Worm (Caenorhabditis elegans): ENCODE measurements around the gene sre-21.

Gene sre-21

ce11 chrV:17777127-17777526 is 4.1 kb upstream of the sre-21 start, which contains the start of gene ddo-1:
ddo-1 (minus strand) TSS chrV:17777227.
- TF ChIP-seq F13C5.2 (tag; optimal IDR thresholded peaks at IDR 0.05): no peak
- no peak for TF ChIP-seq hmbx-1 (tag; optimal IDR thresholded peaks at IDR 0.05)
- TF ChIP-seq hnd-1 (tag; optimal IDR thresholded peaks at IDR 0.05): no peak
- TF ChIP-seq tbx-11 (GFP tag; IDR thresholded peaks at IDR 0.05): no peak

- no peak for TF ChIP-seq hnd-1 (tag; optimal IDR thresholded peaks at IDR 0.05)
- TF ChIP-seq ceh-36 (tag; optimal IDR thresholded peaks at IDR 0.05): no peak
- no peak for TF ChIP-seq hmg-4 (GFP tag; optimal IDR thresholded peaks at IDR 0.05)
- TF ChIP-seq F13C5.2 (tag; optimal IDR thresholded peaks at IDR 0.05): no peak
- no peak for TF ChIP-seq hmbx-1 (tag; optimal IDR thresholded peaks at IDR 0.05)
- TF ChIP-seq ama-1 (optimal IDR thresholded peaks at IDR 0.05): no peak
- TF ChIP-seq sea-1 (GFP tag; conservative IDR thresholded peaks at IDR 0.05): no peak
- TF ChIP-seq scrt-1 (GFP tag; IDR thresholded peaks at IDR 0.05): no peak
- TF ChIP-seq flt-1 (GFP tag; IDR thresholded peaks at IDR 0.05): no peak
- no peak for TF ChIP-seq ets-7 (tag; optimal IDR thresholded peaks at IDR 0.05)
- no peak for TF ChIP-seq tbx-37 (GFP tag; conservative IDR thresholded peaks at IDR 0.05)
- TF ChIP-seq pes-1 (GFP tag; IDR thresholded peaks at IDR 0.05): no peak
- no peak for TF ChIP-seq tbx-11 (GFP tag; IDR thresholded peaks at IDR 0.05)
- TF ChIP-seq aly-1 (tag; optimal IDR thresholded peaks at IDR 0.05): no peak
- no peak for TF ChIP-seq B0310.2 (tag; optimal IDR thresholded peaks at IDR 0.05)
These were observed 5.2 kb downstream of the sre-21 start for ce11 chrV:17767768-17768167.

- TF ChIP-seq ceh-13 (GFP tag; optimal IDR thresholded peaks at IDR 0.05): no peak
- no peak for TF ChIP-seq hmbx-1 (tag; optimal IDR thresholded peaks at IDR 0.05)
- no peak for TF ChIP-seq tbx-11 (GFP tag; IDR thresholded peaks at IDR 0.05)
- TF ChIP-seq tra-4 (tag; optimal IDR thresholded peaks at IDR 0.05): no peak
- no peak for TF ChIP-seq F13C5.2 (tag; optimal IDR thresholded peaks at IDR 0.05)
- no peak for TF ChIP-seq ets-7 (tag; optimal IDR thresholded peaks at IDR 0.05)
- no peak for TF ChIP-seq pes-1 (GFP tag; IDR thresholded peaks at IDR 0.05)
- no peak for TF ChIP-seq hmg-4 (GFP tag; optimal IDR thresholded peaks at IDR 0.05)
- TF ChIP-seq tbx-37 (GFP tag; conservative IDR thresholded peaks at IDR 0.05): no peak
- TF ChIP-seq scrt-1 (GFP tag; IDR thresholded peaks at IDR 0.05): no peak
- no peak for TF ChIP-seq ceh-36 (tag; optimal IDR thresholded peaks at IDR 0.05)
- TF ChIP-seq B0310.2 (tag; optimal IDR thresholded peaks at IDR 0.05): no peak
- TF ChIP-seq flt-1 (GFP tag; IDR thresholded peaks at IDR 0.05): no peak
These were observed 5.8 kb downstream of the sre-21 start, which contains the start of gene srh-284 for ce11 chrV:17767249-17767648. srh-284 (plus strand) TSS chrV:17767549.

ce11 chrV:17765077-17765476 is 7.9 kb downstream of the sre-21 start, which contains the start of the genes C47A10.16 and srh-283:
C47A10.16 (minus strand) TSS chrV:17765177.
srh-283 (plus strand) TSS chrV:17765348.
- TF ChIP-seq flt-1 (GFP tag; IDR thresholded peaks at IDR 0.05) (no peak), sea-1 (GFP tag; conservative IDR thresholded peaks at IDR 0.05) (no peak), aly-1 (tag; optimal IDR thresholded peaks at IDR 0.05) (no peak), ceh-36 (tag; optimal IDR thresholded peaks at IDR 0.05) (no peak), hmg-4 (GFP tag; optimal IDR thresholded peaks at IDR 0.05) (no peak), hnd-1 (tag; optimal IDR thresholded peaks at IDR 0.05) (no peak), hmbx-1 (tag; optimal IDR thresholded peaks at IDR 0.05) (no peak), ceh-13 (GFP tag; optimal IDR thresholded peaks at IDR 0.05) (no peak), tra-4 (tag; optimal IDR thresholded peaks at IDR 0.05) (no peak)

- no peak for TF ChIP-seq B0310.2 (tag; optimal IDR thresholded peaks at IDR 0.05)
- no peak for TF ChIP-seq hmg-4 (GFP tag; optimal IDR thresholded peaks at IDR 0.05)
- TF ChIP-seq ets-7 (tag; optimal IDR thresholded peaks at IDR 0.05): no peak
- no peak for TF ChIP-seq pes-1 (GFP tag; IDR thresholded peaks at IDR 0.05)
- no peak for TF ChIP-seq tra-4 (tag; optimal IDR thresholded peaks at IDR 0.05)
- TF ChIP-seq flt-1 (GFP tag; IDR thresholded peaks at IDR 0.05): no peak
- TF ChIP-seq ceh-36 (tag; optimal IDR thresholded peaks at IDR 0.05): no peak
- TF ChIP-seq ceh-13 (GFP tag; optimal IDR thresholded peaks at IDR 0.05): no peak
- no peak for TF ChIP-seq sea-1 (GFP tag; conservative IDR thresholded peaks at IDR 0.05)
These were observed 17.4 kb downstream of the sre-21 start, which contains the start of gene pgp-9 for ce11 chrV:17755592-17755991. pgp-9 (plus strand) TSS chrV:17755892.

ce11 chrV:17754999-17755398 is 18.0 kb downstream of the sre-21 start:
- TF ChIP-seq aly-1 (tag; optimal IDR thresholded peaks at IDR 0.05): no peak
- no peak for TF ChIP-seq ama-1 (optimal IDR thresholded peaks at IDR 0.05)
- no peak for TF ChIP-seq ets-7 (tag; optimal IDR thresholded peaks at IDR 0.05)
- no peak for TF ChIP-seq tra-4 (tag; optimal IDR thresholded peaks at IDR 0.05)
- TF ChIP-seq pes-1 (GFP tag; IDR thresholded peaks at IDR 0.05): no peak
- no peak for TF ChIP-seq F13C5.2 (tag; optimal IDR thresholded peaks at IDR 0.05)
- TF ChIP-seq flt-1 (GFP tag; IDR thresholded peaks at IDR 0.05): no peak
- TF ChIP-seq tbx-11 (GFP tag; IDR thresholded peaks at IDR 0.05): no peak
- no peak for TF ChIP-seq ceh-36 (tag; optimal IDR thresholded peaks at IDR 0.05)
- TF ChIP-seq hnd-1 (tag; optimal IDR thresholded peaks at IDR 0.05): no peak
- no peak for TF ChIP-seq B0310.2 (tag; optimal IDR thresholded peaks at IDR 0.05)
- no peak for TF ChIP-seq tbx-37 (GFP tag; conservative IDR thresholded peaks at IDR 0.05)
- no peak for TF ChIP-seq ceh-13 (GFP tag; optimal IDR thresholded peaks at IDR 0.05)
- no peak for TF ChIP-seq hmbx-1 (tag; optimal IDR thresholded peaks at IDR 0.05)
- TF ChIP-seq hmg-4 (GFP tag; optimal IDR thresholded peaks at IDR 0.05): no peak

ce11 chrV:17752340-17752739 is 20.7 kb downstream of the sre-21 start:
- TF ChIP-seq hmbx-1 (tag; optimal IDR thresholded peaks at IDR 0.05) (no peak), tbx-37 (GFP tag; conservative IDR thresholded peaks at IDR 0.05) (no peak), aly-1 (tag; optimal IDR thresholded peaks at IDR 0.05) (no peak), ceh-13 (GFP tag; optimal IDR thresholded peaks at IDR 0.05) (no peak), sea-1 (GFP tag; conservative IDR thresholded peaks at IDR 0.05) (no peak), tbx-11 (GFP tag; IDR thresholded peaks at IDR 0.05) (no peak), B0310.2 (tag; optimal IDR thresholded peaks at IDR 0.05) (no peak), hnd-1 (tag; optimal IDR thresholded peaks at IDR 0.05) (no peak), ceh-36 (tag; optimal IDR thresholded peaks at IDR 0.05) (no peak), scrt-1 (GFP tag; IDR thresholded peaks at IDR 0.05) (no peak)

ce11 chrV:17749181-17749580 is 23.8 kb downstream of the sre-21 start, which contains the start of gene R12G8.1:
R12G8.1 (minus strand) TSS chrV:17749243.
- TF ChIP-seq hmg-4 (GFP tag; optimal IDR thresholded peaks at IDR 0.05) (no peak), scrt-1 (GFP tag; IDR thresholded peaks at IDR 0.05) (no peak), pes-1 (GFP tag; IDR thresholded peaks at IDR 0.05) (no peak), sea-1 (GFP tag; conservative IDR thresholded peaks at IDR 0.05) (no peak), tra-4 (tag; optimal IDR thresholded peaks at IDR 0.05) (no peak), ceh-13 (GFP tag; optimal IDR thresholded peaks at IDR 0.05) (no peak), hmbx-1 (tag; optimal IDR thresholded peaks at IDR 0.05) (no peak), ets-7 (tag; optimal IDR thresholded peaks at IDR 0.05) (no peak), B0310.2 (tag; optimal IDR thresholded peaks at IDR 0.05) (no peak), ama-1 (optimal IDR thresholded peaks at IDR 0.05) (no peak), tbx-37 (GFP tag; conservative IDR thresholded peaks at IDR 0.05) (no peak), tbx-11 (GFP tag; IDR thresholded peaks at IDR 0.05) (no peak), F13C5.2 (tag; optimal IDR thresholded peaks at IDR 0.05) (no peak), flt-1 (GFP tag; IDR thresholded peaks at IDR 0.05) (no peak), aly-1 (tag; optimal IDR thresholded peaks at IDR 0.05) (no peak)

All from whole organism, early embryonic.